Worm (Caenorhabditis elegans) whole organism, L4/young adult: ENCODE data around the gene srd-28.

Experiments
- dao-5 ChIP-seq: sonication (generic microtip); optimal IDR thresholded peaks from 2 replicates; lab custom pipeline; 2016; ENCODE audit warnings: missing genotype, missing genetic modification characterization, moderate library complexity, missing compliant biosample characterization
- him-1 ChIP-seq: sonication (generic microtip); optimal IDR thresholded peaks from 2 replicates; lab custom pipeline; 2016; ENCODE audit warnings: missing genotype, missing genetic modification reagents, missing genetic modification characterization, missing compliant biosample characterization

DNA sequence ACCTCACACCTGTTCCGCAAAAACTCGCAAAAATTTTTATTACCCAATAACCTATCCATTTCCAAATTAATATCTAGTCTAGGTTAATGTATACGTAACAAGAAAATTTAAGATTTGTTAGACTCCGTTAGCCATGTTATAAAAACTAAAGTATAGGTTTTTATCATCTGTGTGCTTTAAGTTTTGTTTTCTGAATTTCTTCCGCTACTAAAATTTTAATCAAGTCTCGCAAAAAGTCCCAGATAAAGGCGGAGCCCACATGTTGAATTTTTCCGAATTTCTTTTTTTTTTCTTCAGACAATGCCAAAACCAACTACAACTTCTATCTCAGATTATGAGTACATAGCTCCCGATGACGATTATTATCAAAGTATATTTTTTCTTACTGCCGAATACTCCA lies 18.2 kb upstream of the srd-28 start, which contains the start of gene srw-13:
- no peak for TF ChIP-seq him-1
- no peak for TF ChIP-seq dao-5 (tag; lab: Kevin White, UChicago)
